Worm (Caenorhabditis elegans): ENCODE results near the gene ZC250.4.

The ZC250.4 gene

ce11 chrV:5850671-5851070 lies 37.7 kb upstream of the ZC250.4 start:
- TF ChIP-seq alr-1 (tag; optimal IDR thresholded peaks at IDR 0.05; ENCODE audit: borderline replicate concordance) (no peak), egl-13 (tag; optimal IDR thresholded peaks at IDR 0.05) (no peak), nhr-47 (tag; optimal IDR thresholded peaks at IDR 0.05) (peak; percentile 6), lin-14 (GFP tag; optimal IDR thresholded peaks at IDR 0.05) (peak; percentile 27), grh-1 (GFP tag; IDR thresholded peaks at IDR 0.05) (no peak), dsc-1 (tag; optimal IDR thresholded peaks at IDR 0.05) (peak; percentile 67)

ce11 chrV:5848015-5848609 lies 35.2 kb upstream of the ZC250.4 start:
- TF ChIP-seq nhr-11 (tag; optimal IDR thresholded peaks at IDR 0.05) (no peak), unc-130 (tag; optimal IDR thresholded peaks at IDR 0.05) (no peak), pag-3 (tag; optimal IDR thresholded peaks at IDR 0.05; ENCODE audit: borderline replicate concordance, insufficient read depth) (no peak), mdl-1 (tag; optimal IDR thresholded peaks at IDR 0.05) (peak in 1 of 2 experiments; percentile 41), lin-35 (GFP tag; optimal IDR thresholded peaks at IDR 0.05) (peak in 1 of 2 experiments; percentile 25), snu-23 (GFP tag; optimal IDR thresholded peaks at IDR 0.05) (peak; percentile 16), elt-3 (tag; optimal IDR thresholded peaks at IDR 0.05) (peak in 1 of 6 experiments; percentile 10), grh-1 (GFP tag; IDR thresholded peaks at IDR 0.05) (no peak), blmp-1 (tag; optimal IDR thresholded peaks at IDR 0.05) (peak; percentile 65), nhr-71 (tag; optimal IDR thresholded peaks at IDR 0.05) (peak; percentile 13), efl-1 (optimal IDR thresholded peaks at IDR 0.05) (no peak), efl-1 (GFP tag; optimal IDR thresholded peaks at IDR 0.05 in 1 of 2) (peak in 1 of 2 experiments; percentile 94), ama-1 (optimal IDR thresholded peaks at IDR 0.05) (no peak), aha-1 (tag; optimal IDR thresholded peaks at IDR 0.05) (no peak), lin-14 (GFP tag; optimal IDR thresholded peaks at IDR 0.05) (peak; percentile 65), fkh-10 (GFP tag; optimal IDR thresholded peaks at IDR 0.05) (peak; percentile 22), nhr-85 (tag) (peak; percentile 29)

DNA sequence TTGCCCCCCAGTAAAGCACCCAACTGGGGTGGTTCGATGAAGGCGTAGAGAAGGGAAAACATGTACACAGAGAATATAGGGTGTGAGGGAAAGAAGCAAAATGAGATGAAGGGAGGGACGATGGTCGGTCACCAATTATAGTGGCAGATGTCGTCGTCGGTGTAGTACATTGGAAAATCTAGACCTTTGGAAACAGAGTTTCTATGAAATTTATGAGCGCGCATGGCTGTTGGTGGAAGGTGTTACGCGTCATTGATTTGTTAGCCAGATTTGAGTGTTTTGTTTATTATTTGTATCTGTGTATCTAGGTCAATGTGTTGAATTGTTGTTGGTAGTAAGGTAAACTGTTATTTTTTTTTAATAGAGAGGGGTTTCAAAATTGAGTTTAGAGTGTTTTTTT lies 33.8 kb upstream of the ZC250.4 start:
- TF ChIP-seq unc-62 (GFP tag; optimal IDR thresholded peaks at IDR 0.05) (no peak), nhr-20 (tag; optimal IDR thresholded peaks at IDR 0.05) (no peak), tlp-1 (tag; optimal IDR thresholded peaks at IDR 0.05) (no peak), nhr-76 (tag; optimal IDR thresholded peaks at IDR 0.05) (no peak), ztf-11 (tag; optimal IDR thresholded peaks at IDR 0.05) (no peak), xbp-1 (tag; optimal IDR thresholded peaks at IDR 0.05) (no peak), unc-30 (tag; optimal IDR thresholded peaks at IDR 0.05) (no peak), C34B4.2 (tag; optimal IDR thresholded peaks at IDR 0.05) (no peak), ceh-82 (tag; optimal IDR thresholded peaks at IDR 0.05) (no peak), C16A3.4 (tag; optimal IDR thresholded peaks at IDR 0.05) (no peak), sox-4 (tag; optimal IDR thresholded peaks at IDR 0.05) (no peak), nhr-19 (GFP tag; conservative IDR thresholded peaks at IDR 0.05) (no peak), pag-3 (tag; optimal IDR thresholded peaks at IDR 0.05; ENCODE audit: borderline replicate concordance, insufficient read depth) (no peak), egl-13 (tag; optimal IDR thresholded peaks at IDR 0.05) (no peak), fkh-10 (GFP tag; optimal IDR thresholded peaks at IDR 0.05) (no peak), lin-15B (tag; optimal IDR thresholded peaks at IDR 0.05) (no peak), F16B12.6 (tag; optimal IDR thresholded peaks at IDR 0.05) (no peak), Y116A8C.19 (tag; optimal IDR thresholded peaks at IDR 0.05; ENCODE audit: borderline replicate concordance) (no peak), irx-1 (tag; optimal IDR thresholded peaks at IDR 0.05) (no peak), nhr-71 (tag; optimal IDR thresholded peaks at IDR 0.05) (no peak), fos-1 (tag; optimal IDR thresholded peaks at IDR 0.05) (no peak), ceh-63 (GFP tag; optimal IDR thresholded peaks at IDR 0.05) (no peak), aly-2 (tag; optimal IDR thresholded peaks at IDR 0.05) (no peak), isw-1 (GFP tag; IDR thresholded peaks at IDR 0.05) (no peak), mab-9 (GFP tag; IDR thresholded peaks at IDR 0.05) (no peak), swsn-7 (tag; optimal IDR thresholded peaks at IDR 0.05) (no peak), pax-3 (tag; optimal IDR thresholded peaks at IDR 0.05) (no peak), sup-37 (GFP tag; optimal IDR thresholded peaks at IDR 0.05) (no peak), zip-4 (GFP tag; optimal IDR thresholded peaks at IDR 0.05) (no peak), lin-39 (tag; optimal IDR thresholded peaks at IDR 0.05) (no peak), efl-1 (optimal IDR thresholded peaks at IDR 0.05) (no peak), efl-1 (GFP tag; optimal IDR thresholded peaks at IDR 0.05 in 1 of 2) (peak in 1 of 2 experiments; percentile 84), hpl-2 (GFP tag; optimal IDR thresholded peaks at IDR 0.05) (no peak), lsy-2 (tag; optimal IDR thresholded peaks at IDR 0.05) (no peak)
